Worm (Caenorhabditis elegans) whole organism, L2 larva: ENCODE data around the gene E02H9.9.

Experiments used
- C34F6.9 ChIP-seq: fragments of 150-350 bp; optimal IDR thresholded peaks from 2 replicates; lab custom pipeline; 2014; ENCODE audit warnings: missing biosample characterization, missing genetic modification characterization
- F13H6.1 ChIP-seq: sonication (generic microtip); optimal IDR thresholded peaks from 2 replicates; lab custom pipeline; 2016; ENCODE audit warnings: missing genetic modification characterization, missing compliant biosample characterization
- Y55F3AM.14 ChIP-seq: fragments of 200-800 bp; sonication (Bioruptor generic); optimal IDR thresholded peaks from 2 replicates; lab custom pipeline; 2018; ENCODE audit warnings: mild to moderate bottlenecking, missing genetic modification characterization, missing compliant biosample characterization
- alr-1 ChIP-seq: fragments of 150-350 bp; optimal IDR thresholded peaks from 2 replicates; lab custom pipeline; 2014; ENCODE audit warnings: missing biosample characterization, missing genetic modification characterization
- ama-1 ChIP-seq: fragments of 150-350 bp; optimal IDR thresholded peaks from 2 replicates; lab custom pipeline; 2018; ENCODE audit warnings: inconsistent platforms
- blmp-1 ChIP-seq: sonication (generic microtip); optimal IDR thresholded peaks from 2 replicates; lab custom pipeline; 2017; ENCODE audit warnings: missing genetic modification characterization, mild to moderate bottlenecking, missing compliant biosample characterization, antibody characterized with exemption, moderate library complexity; ENCODE audit not compliant: insufficient read depth
- ceh-16 ChIP-seq: fragments of 150-350 bp; optimal IDR thresholded peaks from 2 replicates; lab custom pipeline; 2014; ENCODE audit warnings: missing biosample characterization, missing genetic modification characterization
- ceh-82 ChIP-seq: fragments of 150-350 bp; optimal IDR thresholded peaks from 2 replicates; lab custom pipeline; 2014; ENCODE audit warnings: missing biosample characterization, missing genetic modification characterization
- crh-2 ChIP-seq: sonication (generic microtip); optimal IDR thresholded peaks from 2 replicates; lab custom pipeline; 2017; ENCODE audit warnings: missing biosample characterization, missing genetic modification characterization
- egl-27 ChIP-seq: sonication (generic microtip); optimal IDR thresholded peaks from 3 replicates; lab custom pipeline; 2017; ENCODE audit warnings: missing biosample characterization, missing genetic modification reagents, missing genetic modification characterization
- elt-1 ChIP-seq: fragments of 150-350 bp; optimal IDR thresholded peaks from 2 replicates; lab custom pipeline; 2014; ENCODE audit warnings: missing biosample characterization, missing genetic modification characterization
- elt-3 ChIP-seq: sonication (generic microtip); optimal IDR thresholded peaks from 2 replicates; lab custom pipeline; 2017; ENCODE audit warnings: missing biosample characterization, missing genetic modification characterization
- fos-1 ChIP-seq: fragments of 150-350 bp; optimal IDR thresholded peaks from 2 replicates; lab custom pipeline; 2014; ENCODE audit warnings: missing biosample characterization, missing genetic modification characterization
- gmeb-1 ChIP-seq: fragments of 150-350 bp; optimal IDR thresholded peaks from 2 replicates; lab custom pipeline; 2014; ENCODE audit warnings: missing biosample characterization, missing genetic modification characterization
- lin-11 ChIP-seq: fragments of 150-350 bp; sonication (generic microtip); optimal IDR thresholded peaks from 2 replicates; lab custom pipeline; 2014; ENCODE audit warnings: missing biosample characterization, missing genetic modification characterization, inconsistent platforms, mixed read lengths
- lin-39 ChIP-seq: fragments of 150-350 bp; optimal IDR thresholded peaks from 2 replicates; lab custom pipeline; 2014; ENCODE audit warnings: missing biosample characterization, missing genetic modification reagents, missing genetic modification characterization
- lsy-2 ChIP-seq, 2 experiments: fragments of 150-350 bp in 1 of 2; sonication (generic microtip) in 1 of 2; optimal IDR thresholded peaks; 2 replicates each; lab custom pipeline; 2014 to 2017; ENCODE audit warnings: missing biosample characterization in 2 of 2, missing genetic modification characterization in 2 of 2
- mab-5 ChIP-seq: fragments of 150-350 bp; optimal IDR thresholded peaks from 2 replicates; lab custom pipeline; 2014; ENCODE audit warnings: missing biosample characterization, missing genetic modification characterization
- mbf-1 ChIP-seq: sonication (generic microtip); optimal IDR thresholded peaks from 2 replicates; lab custom pipeline; 2017; ENCODE audit warnings: missing biosample characterization, missing genetic modification characterization
- mdl-1 ChIP-seq, 2 experiments: fragments of 150-350 bp in 1 of 2; sonication (generic microtip) in 1 of 2; optimal IDR thresholded peaks; 2 replicates each; lab custom pipeline; 2017; ENCODE audit warnings: missing biosample characterization in 2 of 2, missing genetic modification characterization in 2 of 2
- nhr-10 ChIP-seq: sonication (generic microtip); optimal IDR thresholded peaks from 2 replicates; lab custom pipeline; 2017; ENCODE audit warnings: missing biosample characterization, missing genetic modification characterization
- nhr-11 ChIP-seq: fragments of 150-350 bp; optimal IDR thresholded peaks from 2 replicates; lab custom pipeline; 2014; ENCODE audit warnings: missing biosample characterization, missing genetic modification characterization
- nhr-12 ChIP-seq: fragments of 150-350 bp; optimal IDR thresholded peaks from 2 replicates; lab custom pipeline; 2014; ENCODE audit warnings: missing biosample characterization, missing genetic modification characterization
- nhr-129 ChIP-seq: fragments of 150-350 bp; optimal IDR thresholded peaks from 2 replicates; lab custom pipeline; 2014; ENCODE audit warnings: missing biosample characterization, missing genetic modification characterization
- nhr-23 ChIP-seq: fragments of 150-350 bp; optimal IDR thresholded peaks from 2 replicates; lab custom pipeline; 2014; ENCODE audit warnings: missing biosample characterization, missing genetic modification reagents, missing genetic modification characterization
- nhr-237 ChIP-seq: fragments of 150-350 bp; optimal IDR thresholded peaks from 2 replicates; lab custom pipeline; 2014; ENCODE audit warnings: missing biosample characterization, missing genetic modification characterization
- nhr-25 ChIP-seq: fragments of 150-350 bp; sonication (generic microtip); optimal IDR thresholded peaks from 3 replicates; lab custom pipeline; 2014; ENCODE audit warnings: missing biosample characterization, missing genetic modification characterization
- nhr-6 ChIP-seq: fragments of 150-350 bp; optimal IDR thresholded peaks from 2 replicates; lab custom pipeline; 2014; ENCODE audit warnings: missing biosample characterization, missing genetic modification characterization
- nhr-77 ChIP-seq: fragments of 150-350 bp; optimal IDR thresholded peaks from 2 replicates; lab custom pipeline; 2014; ENCODE audit warnings: missing biosample characterization, missing genetic modification characterization
- peb-1 ChIP-seq: fragments of 150-350 bp; optimal IDR thresholded peaks from 2 replicates; lab custom pipeline; 2014; ENCODE audit warnings: missing biosample characterization, missing genetic modification characterization
- skn-1 ChIP-seq: sonication (generic microtip); optimal IDR thresholded peaks from 2 replicates; lab custom pipeline; 2017; ENCODE audit warnings: missing biosample characterization, missing genetic modification characterization
- sma-3 ChIP-seq: sonication (generic microtip); optimal IDR thresholded peaks from 2 replicates; lab custom pipeline; 2016; ENCODE audit warnings: missing genetic modification reagents, missing genetic modification characterization, missing compliant biosample characterization
- sma-9 ChIP-seq, 2 experiments: fragments of 150-350 bp in 1 of 2; sonication (generic microtip) in 1 of 2; optimal IDR thresholded peaks; 2 replicates each; lab custom pipeline; 2014 to 2016; ENCODE audit warnings: missing genetic modification characterization in 2 of 2, mild to moderate bottlenecking in 1 of 2, missing biosample characterization in 1 of 2, missing compliant biosample characterization in 1 of 2, missing genetic modification reagents in 1 of 2, moderate library complexity in 1 of 2
- snpc-4 ChIP-seq: fragments of 150-350 bp; optimal IDR thresholded peaks from 2 replicates; lab custom pipeline; 2014; ENCODE audit warnings: missing biosample characterization, missing genetic modification characterization
- unc-39 ChIP-seq: fragments of 150-350 bp; optimal IDR thresholded peaks from 2 replicates; lab custom pipeline; 2014; ENCODE audit warnings: missing biosample characterization, missing genetic modification characterization
- unc-55 ChIP-seq: fragments of 150-350 bp; sonication (generic microtip); optimal IDR thresholded peaks from 3 replicates; lab custom pipeline; 2014; ENCODE audit warnings: missing biosample characterization, missing genetic modification reagents, missing genetic modification characterization
- unc-62 ChIP-seq: fragments of 150-350 bp; optimal IDR thresholded peaks from 2 replicates; lab custom pipeline; 2014; ENCODE audit warnings: missing biosample characterization, missing genetic modification reagents, missing genetic modification characterization
- zag-1 ChIP-seq: fragments of 150-350 bp; optimal IDR thresholded peaks from 2 replicates; lab custom pipeline; 2014; ENCODE audit warnings: missing biosample characterization, missing genetic modification characterization
- ztf-1 ChIP-seq: fragments of 200-800 bp; sonication (Bioruptor generic); conservative IDR thresholded peaks from 2 replicates; pipeline ENCODE4 v1.3.6; 2022; ENCODE audit warnings: missing genetic modification characterization, missing compliant biosample characterization
- ztf-11 ChIP-seq: sonication (generic microtip); optimal IDR thresholded peaks from 2 replicates; lab custom pipeline; 2017; ENCODE audit warnings: missing biosample characterization, missing genetic modification characterization
- ztf-4 ChIP-seq: fragments of 150-350 bp; optimal IDR thresholded peaks from 2 replicates; lab custom pipeline; 2014; ENCODE audit warnings: missing biosample characterization, missing genetic modification characterization

The E02H9.9 gene

DNA sequence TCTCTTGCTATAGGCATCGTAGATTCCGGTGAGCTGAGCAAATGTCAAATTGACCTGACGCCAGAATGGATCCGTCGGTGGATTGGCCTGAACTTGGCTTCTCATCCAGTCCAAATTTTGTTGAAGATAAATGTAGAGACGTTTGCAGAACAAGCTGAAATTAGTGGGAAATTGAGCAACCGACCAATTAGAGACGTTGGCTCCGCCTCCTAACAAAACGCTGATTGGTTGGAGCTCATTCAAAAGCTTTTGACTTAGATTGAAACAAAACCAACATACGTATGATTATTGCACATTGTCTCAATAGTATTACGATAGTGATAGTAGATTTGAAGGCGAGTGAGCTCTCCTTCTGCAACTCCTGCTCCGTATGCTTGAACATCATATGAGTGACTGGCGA lies 38.4 kb upstream of the E02H9.9 start:
- TF ChIP-seq unc-39 (tag; lab: Kevin White, UChicago) (no peak), snpc-4 (tag; lab: Kevin White, UChicago) (no peak), mab-5 (tag; lab: Kevin White, UChicago) (no peak), lin-39 (tag; lab: Kevin White, UChicago) (no peak), unc-55 (GFP tag; lab: Kevin White, UChicago) (no peak), ztf-4 (no peak), lin-11 (no peak), nhr-10 (tag; lab: Kevin White, UChicago) (no peak), F13H6.1 (no peak), sma-3 (GFP tag; lab: Kevin White, UChicago) (no peak), zag-1 (tag; lab: Kevin White, UChicago) (no peak), skn-1 (tag; lab: Kevin White, UChicago) (no peak), lsy-2 (tag; optimal IDR thresholded peaks at IDR 0.05; lab: Kevin White, UChicago) (no peak), ceh-82 (tag; lab: Kevin White, UChicago) (no peak), unc-62 (GFP tag; lab: Kevin White, UChicago) (no peak), elt-3 (tag; lab: Kevin White, UChicago) (no peak), C34F6.9 (tag; lab: Kevin White, UChicago) (no peak), fos-1 (tag; lab: Kevin White, UChicago) (no peak), ztf-11 (tag; lab: Kevin White, UChicago) (no peak)

DNA sequence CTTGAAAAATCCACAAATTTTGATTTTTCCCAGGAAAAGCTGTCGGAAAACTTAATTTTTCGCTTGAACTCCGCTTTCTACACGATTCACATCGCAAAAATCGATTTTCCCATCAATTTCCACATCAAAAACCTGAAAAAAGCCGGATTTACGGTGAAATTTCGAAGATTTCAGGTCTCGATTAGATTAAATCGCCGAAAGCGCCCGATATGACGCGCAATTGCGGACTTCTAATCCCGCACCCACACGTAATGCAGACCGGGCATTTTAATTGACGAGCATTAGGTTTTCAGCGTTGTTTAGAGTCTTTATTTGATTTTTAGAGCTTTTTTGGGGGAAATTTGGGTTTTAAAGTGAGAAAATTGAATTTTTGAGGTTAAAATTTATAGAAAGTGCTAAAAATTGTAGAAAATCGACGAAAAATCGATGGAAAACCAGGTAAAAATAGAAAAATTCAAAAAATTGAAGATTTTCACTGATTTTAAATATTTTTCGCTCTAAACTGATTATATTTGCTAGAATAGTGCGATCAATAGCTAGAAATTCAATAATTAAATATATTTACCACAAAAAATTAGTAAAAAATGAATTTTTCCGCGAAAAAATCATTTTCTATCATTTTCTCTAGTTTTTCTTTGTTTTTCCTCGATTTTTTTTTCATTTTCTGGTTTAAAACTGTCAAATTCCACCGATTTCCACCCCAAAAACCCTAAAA lies 19.1 kb upstream of the E02H9.9 start, which contains the start of gene Y54F10AL.1:
Gene Y54F10AL.1, plus strand, starts transcription at position 665 of the 715 bp plus-strand sequence.
- TF ChIP-seq lsy-2 (tag; optimal IDR thresholded peaks at IDR 0.05; lab: Kevin White, UChicago), result peak; percentile 19 to 58
- TF ChIP-seq sma-3 (GFP tag; lab: Kevin White, UChicago), result no peak
- TF ChIP-seq nhr-6 (tag; lab: Kevin White, UChicago), result no peak
- TF ChIP-seq blmp-1 (tag; lab: Kevin White, UChicago), result no peak
- peak; percentile 58 for TF ChIP-seq crh-2
- peak; percentile 3 for TF ChIP-seq ama-1
- TF ChIP-seq nhr-237, result no peak
- TF ChIP-seq ceh-82 (tag; lab: Kevin White, UChicago), result no peak
- no peak for TF ChIP-seq unc-62 (GFP tag; lab: Kevin White, UChicago)
- no peak for TF ChIP-seq alr-1 (tag; lab: Kevin White, UChicago)
- TF ChIP-seq nhr-10 (tag; lab: Kevin White, UChicago), result no peak
- TF ChIP-seq unc-55 (GFP tag; lab: Kevin White, UChicago), result peak; percentile 38
- TF ChIP-seq lin-11, result no peak
- peak; percentile 25 for TF ChIP-seq C34F6.9 (tag; lab: Kevin White, UChicago)
- TF ChIP-seq nhr-11 (tag; lab: Kevin White, UChicago), result no peak
- TF ChIP-seq ztf-1 (GFP tag; lab: Robert Waterston, UW), result no peak
- no peak for TF ChIP-seq skn-1 (tag; lab: Kevin White, UChicago)
- no peak for TF ChIP-seq Y55F3AM.14 (GFP tag; lab: Kevin White, UChicago)
- no peak for TF ChIP-seq nhr-23
- TF ChIP-seq snpc-4 (tag; lab: Kevin White, UChicago), result no peak
- no peak for TF ChIP-seq ztf-4
- TF ChIP-seq nhr-129 (tag; lab: Kevin White, UChicago), result no peak
- no peak for TF ChIP-seq egl-27 (tag; lab: Kevin White, UChicago)
- no peak for TF ChIP-seq mdl-1 (tag; optimal IDR thresholded peaks at IDR 0.05; lab: Kevin White, UChicago)
- TF ChIP-seq sma-9 (GFP tag; optimal IDR thresholded peaks at IDR 0.05; lab: Kevin White, UChicago), result no peak
- no peak for TF ChIP-seq sma-9 (tag; optimal IDR thresholded peaks at IDR 0.05; lab: Kevin White, UChicago)
- TF ChIP-seq gmeb-1 (tag; lab: Kevin White, UChicago), result peak; percentile 16
- no peak for TF ChIP-seq lin-39 (tag; lab: Kevin White, UChicago)
- TF ChIP-seq elt-1 (tag; lab: Kevin White, UChicago), result no peak
- no peak for TF ChIP-seq nhr-12 (tag; lab: Kevin White, UChicago)
- TF ChIP-seq unc-39 (tag; lab: Kevin White, UChicago), result no peak
- no peak for TF ChIP-seq peb-1
- no peak for TF ChIP-seq ceh-16 (tag; lab: Kevin White, UChicago)
- no peak for TF ChIP-seq ztf-11 (tag; lab: Kevin White, UChicago)
- TF ChIP-seq mbf-1, result no peak
- TF ChIP-seq nhr-25 (tag; lab: Kevin White, UChicago), result peak; percentile 3
- no peak for TF ChIP-seq nhr-77 (tag; lab: Kevin White, UChicago)
- TF ChIP-seq, all 48 proteins: peak for 7
